Worm (Caenorhabditis elegans) whole organism, late embryonic: ENCODE results near the gene C25F9.4.

Experiments used
- C08G9.2 ChIP-seq: sonication (generic microtip); optimal IDR thresholded peaks from 2 replicates; lab custom pipeline; 2016; ENCODE audit warnings: mild to moderate bottlenecking, missing genetic modification characterization, moderate library complexity, missing compliant biosample characterization
- C38D4.7 ChIP-seq: fragments of 200-800 bp; sonication (Bioruptor generic); optimal IDR thresholded peaks from 2 replicates; lab custom pipeline; 2018; ENCODE audit warnings: mild to moderate bottlenecking, missing genetic modification characterization, moderate library complexity, missing compliant biosample characterization
- F13H6.1 ChIP-seq: sonication (generic microtip); optimal IDR thresholded peaks from 2 replicates; lab custom pipeline; 2016; ENCODE audit warnings: missing genetic modification characterization, missing compliant biosample characterization
- K02D7.2 ChIP-seq: sonication (generic microtip); optimal IDR thresholded peaks from 2 replicates; lab custom pipeline; 2017; ENCODE audit warnings: mild to moderate bottlenecking, missing genetic modification characterization, missing compliant biosample characterization
- K09A11.1 ChIP-seq: sonication (generic microtip); optimal IDR thresholded peaks from 2 replicates; lab custom pipeline; 2017; ENCODE audit warnings: antibody characterized with exemption, mild to moderate bottlenecking, missing genetic modification characterization, missing compliant biosample characterization; ENCODE audit not compliant: insufficient read depth
- ceh-14 ChIP-seq: sonication (generic microtip); optimal IDR thresholded peaks from 2 replicates; lab custom pipeline; 2016; ENCODE audit warnings: missing genotype, missing genetic modification characterization, missing compliant biosample characterization
- ceh-18 ChIP-seq: sonication (generic microtip); optimal IDR thresholded peaks from 2 replicates; lab custom pipeline; 2016; ENCODE audit warnings: missing genetic modification characterization, missing compliant biosample characterization
- ceh-2 ChIP-seq: sonication (generic microtip); optimal IDR thresholded peaks from 2 replicates; lab custom pipeline; 2016; ENCODE audit warnings: missing genotype, missing genetic modification characterization, missing compliant biosample characterization
- ceh-30 ChIP-seq: fragments of 150-350 bp; optimal IDR thresholded peaks from 2 replicates; lab custom pipeline; 2014; ENCODE audit warnings: missing biosample characterization, missing genetic modification characterization
- ceh-31 ChIP-seq: sonication (generic microtip); optimal IDR thresholded peaks from 2 replicates; lab custom pipeline; 2016; ENCODE audit warnings: missing genetic modification characterization, missing compliant biosample characterization
- ceh-34 ChIP-seq: sonication (generic microtip); optimal IDR thresholded peaks from 2 replicates; lab custom pipeline; 2016; ENCODE audit warnings: mild to moderate bottlenecking, missing genetic modification characterization, missing compliant biosample characterization
- ceh-45 ChIP-seq: fragments of 200-800 bp; sonication (Bioruptor generic); IDR thresholded peaks from 2 replicates; pipeline ENCODE4 v1.3.6; 2022; ENCODE audit warnings: missing genetic modification reagents, missing genetic modification characterization, missing compliant biosample characterization
- ceh-48 ChIP-seq: sonication (generic microtip); optimal IDR thresholded peaks from 2 replicates; lab custom pipeline; 2016; ENCODE audit warnings: missing genetic modification characterization, inconsistent platforms, missing compliant biosample characterization
- che-1 ChIP-seq: sonication (generic microtip); optimal IDR thresholded peaks from 2 replicates; lab custom pipeline; 2016; ENCODE audit warnings: mild to moderate bottlenecking, missing genetic modification characterization, missing compliant biosample characterization
- dmd-4 ChIP-seq: sonication (generic microtip); optimal IDR thresholded peaks from 2 replicates; lab custom pipeline; 2016; ENCODE audit warnings: borderline replicate concordance, missing genetic modification characterization, missing compliant biosample characterization
- elt-2 ChIP-seq: sonication (generic microtip); optimal IDR thresholded peaks from 2 replicates; lab custom pipeline; 2016; ENCODE audit warnings: missing genetic modification reagents, missing genetic modification characterization, missing compliant biosample characterization
- ets-4 ChIP-seq: sonication (generic microtip); optimal IDR thresholded peaks from 2 replicates; lab custom pipeline; 2016; ENCODE audit warnings: missing genetic modification characterization, missing compliant biosample characterization
- eyg-1 ChIP-seq: sonication (generic microtip); optimal IDR thresholded peaks from 2 replicates; lab custom pipeline; 2016; ENCODE audit warnings: missing genotype, missing genetic modification characterization, missing compliant biosample characterization
- fkh-10 ChIP-seq: fragments of 150-350 bp; optimal IDR thresholded peaks from 2 replicates; lab custom pipeline; 2014; ENCODE audit warnings: missing biosample characterization, missing genetic modification reagents, missing genetic modification characterization
- fkh-6 ChIP-seq: sonication (generic microtip); optimal IDR thresholded peaks from 2 replicates; lab custom pipeline; 2016; ENCODE audit warnings: missing genetic modification characterization, missing compliant biosample characterization
- hlh-6 ChIP-seq: sonication (generic microtip); optimal IDR thresholded peaks from 2 replicates; lab custom pipeline; 2016; ENCODE audit warnings: missing genotype, missing genetic modification characterization, missing compliant biosample characterization
- lin-11 ChIP-seq: fragments of 200-800 bp; sonication (Bioruptor generic); optimal IDR thresholded peaks from 2 replicates; lab custom pipeline; 2018; ENCODE audit warnings: mild to moderate bottlenecking, missing genetic modification characterization, missing compliant biosample characterization
- nfya-1 ChIP-seq: sonication (generic microtip); optimal IDR thresholded peaks from 2 replicates; lab custom pipeline; 2017; ENCODE audit warnings: missing genetic modification characterization, mild to moderate bottlenecking, missing compliant biosample characterization, antibody characterized with exemption, moderate library complexity
- nhr-11 ChIP-seq: fragments of 150-350 bp; optimal IDR thresholded peaks from 2 replicates; lab custom pipeline; 2014; ENCODE audit warnings: missing biosample characterization, missing genetic modification characterization
- pag-3 ChIP-seq: sonication (generic microtip); optimal IDR thresholded peaks from 2 replicates; lab custom pipeline; 2016; ENCODE audit warnings: missing compliant biosample characterization, missing genetic modification characterization, borderline replicate concordance
- pat-9 ChIP-seq: fragments of 200-800 bp; sonication (Bioruptor generic); optimal IDR thresholded peaks from 2 replicates; lab custom pipeline; 2018; ENCODE audit warnings: mild to moderate bottlenecking, missing genetic modification characterization, moderate library complexity, missing compliant biosample characterization
- pax-1 ChIP-seq: fragments of 150-350 bp; optimal IDR thresholded peaks from 2 replicates; lab custom pipeline; 2014; ENCODE audit warnings: missing biosample characterization, missing genetic modification characterization
- pha-2 ChIP-seq: sonication (generic microtip); optimal IDR thresholded peaks from 2 replicates; lab custom pipeline; 2017; ENCODE audit warnings: mild to moderate bottlenecking, missing genetic modification characterization, missing compliant biosample characterization
- pqm-1 ChIP-seq: sonication (generic microtip); optimal IDR thresholded peaks from 2 replicates; lab custom pipeline; 2016; ENCODE audit warnings: missing genetic modification characterization, missing compliant biosample characterization
- pros-1 ChIP-seq: fragments of 150-350 bp; optimal IDR thresholded peaks from 2 replicates; lab custom pipeline; 2014; ENCODE audit warnings: missing biosample characterization, missing genetic modification reagents, missing genetic modification characterization
- ref-2 ChIP-seq: sonication (generic microtip); optimal IDR thresholded peaks from 2 replicates; lab custom pipeline; 2016; ENCODE audit warnings: missing genetic modification characterization, missing compliant biosample characterization
- rnt-1 ChIP-seq: sonication (generic microtip); optimal IDR thresholded peaks from 2 replicates; lab custom pipeline; 2016; ENCODE audit warnings: missing genetic modification characterization, missing compliant biosample characterization
- sdc-2 ChIP-seq: sonication (generic microtip); optimal IDR thresholded peaks from 2 replicates; lab custom pipeline; 2016; ENCODE audit warnings: missing genotype, missing genetic modification characterization, missing compliant biosample characterization
- sox-4 ChIP-seq: sonication (generic microtip); optimal IDR thresholded peaks from 2 replicates; lab custom pipeline; 2017; ENCODE audit warnings: mild to moderate bottlenecking, missing genetic modification characterization, inconsistent platforms, missing compliant biosample characterization
- unc-3 ChIP-seq, 2 experiments: fragments of 200-800 bp in 1 of 2; sonication (Bioruptor generic) in 1 of 2; sonication (generic microtip) in 1 of 2; conservative IDR thresholded peaks in 1 of 2; optimal IDR thresholded peaks in 1 of 2; 2 replicates each; pipeline versions ENCODE4 v1.3.6 to Lab custom; 2016 to 2022; ENCODE audit warnings: missing compliant biosample characterization in 2 of 2, missing genetic modification characterization in 2 of 2, missing genetic modification reagents in 1 of 2
- unc-55 ChIP-seq: sonication (generic microtip); optimal IDR thresholded peaks from 2 replicates; lab custom pipeline; 2017; ENCODE audit warnings: missing biosample characterization, missing genetic modification reagents, missing genetic modification characterization
- unc-86 ChIP-seq: sonication (generic microtip); optimal IDR thresholded peaks from 2 replicates; lab custom pipeline; 2016; ENCODE audit warnings: missing genetic modification characterization, missing compliant biosample characterization
- ztf-16 ChIP-seq: sonication (generic microtip); optimal IDR thresholded peaks from 2 replicates; lab custom pipeline; 2017; ENCODE audit warnings: missing genetic modification characterization, missing compliant biosample characterization

C25F9.4 gene

ce11 chrV:19449544-19449943 is 33.2 kb upstream of the C25F9.4 start, which contains the start of gene M04C3.5:
Gene M04C3.5 (plus strand): TSS chrV:19449733.
- TF ChIP-seq elt-2 (tag; lab: Kevin White, UChicago), result peak; percentile 8
- TF ChIP-seq ceh-14 (tag; lab: Kevin White, UChicago), result no peak
- TF ChIP-seq C08G9.2 (tag; lab: Kevin White, UChicago), result no peak
- no peak for TF ChIP-seq ceh-45 (GFP tag; lab: Robert Waterston, UW)

DNA sequence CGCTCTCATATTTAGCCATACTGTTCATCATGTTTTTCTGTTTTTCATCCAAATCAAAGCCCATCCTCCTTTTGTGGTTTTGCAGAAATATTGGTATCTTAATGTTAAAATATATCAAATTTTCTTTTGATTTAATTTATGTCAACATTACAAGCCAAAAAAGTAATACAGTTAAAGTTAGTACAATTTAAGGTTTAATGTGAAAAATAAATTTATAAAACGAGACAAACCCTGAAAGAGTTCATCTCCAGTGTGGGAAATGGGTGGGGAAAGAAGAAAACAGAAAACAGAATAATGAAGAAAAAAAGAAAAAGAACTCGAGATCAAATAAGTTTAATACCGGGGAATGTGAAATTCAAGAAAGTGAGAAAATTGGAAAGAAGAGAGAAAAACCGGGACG is 32.4 kb upstream of the C25F9.4 start, which contains the start of gene M04C3.2:
Gene M04C3.2, minus strand, starts transcription at position 101 of the 400 bp plus-strand sequence.
- no peak for TF ChIP-seq pros-1 (tag; lab: Kevin White, UChicago)
- no peak for TF ChIP-seq unc-86 (tag; lab: Kevin White, UChicago)
- no peak for TF ChIP-seq elt-2 (tag; lab: Kevin White, UChicago)
- no peak for TF ChIP-seq che-1
- no peak for TF ChIP-seq ceh-2
- no peak for TF ChIP-seq sox-4 (tag; lab: Kevin White, UChicago)
- no peak for TF ChIP-seq K02D7.2 (tag; lab: Kevin White, UChicago)
- no peak for TF ChIP-seq lin-11 (tag; lab: Kevin White, UChicago)
- TF ChIP-seq nfya-1, result no peak
- TF ChIP-seq unc-55 (GFP tag; lab: Kevin White, UChicago), result no peak
- no peak for TF ChIP-seq ceh-31 (tag; lab: Kevin White, UChicago)
- TF ChIP-seq fkh-10 (GFP tag; lab: Kevin White, UChicago), result no peak
- no peak for TF ChIP-seq pha-2
- no peak for TF ChIP-seq sdc-2 (tag; lab: Kevin White, UChicago)
- no peak for TF ChIP-seq ztf-16 (tag; lab: Kevin White, UChicago)
- TF ChIP-seq, all 69 proteins: peak for 0

DNA sequence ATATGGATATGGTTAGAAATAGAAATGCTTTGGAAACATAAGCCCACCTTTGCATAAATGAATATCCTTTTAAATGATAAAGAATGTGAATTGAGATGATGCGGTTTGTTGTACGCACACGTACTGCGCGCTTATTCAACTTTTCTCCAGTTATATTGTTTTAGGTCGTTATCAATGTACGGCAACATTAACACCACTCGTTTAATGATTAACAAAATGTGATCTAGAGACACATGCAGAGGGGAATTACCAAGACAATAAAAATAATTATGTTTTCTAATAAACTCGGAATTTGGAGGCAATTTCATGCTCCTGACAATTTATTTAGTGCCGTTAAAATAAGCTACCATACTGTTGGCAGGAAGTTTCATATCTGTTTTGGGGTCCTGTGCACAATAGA is 29.1 kb upstream of the C25F9.4 start, which contains the start of gene M04C3.1:
Gene M04C3.1, minus strand, starts transcription at position 164 of the 400 bp plus-strand sequence.
- no peak for TF ChIP-seq ceh-34 (tag; lab: Kevin White, UChicago)
- TF ChIP-seq C38D4.7 (GFP tag; lab: Kevin White, UChicago), result no peak
- no peak for TF ChIP-seq fkh-6 (tag; lab: Kevin White, UChicago)
- no peak for TF ChIP-seq K09A11.1 (tag; lab: Kevin White, UChicago)
- no peak for TF ChIP-seq ceh-45 (GFP tag; lab: Robert Waterston, UW)
- TF ChIP-seq rnt-1, result no peak

ce11 chrV:19443599-19443998 is 27.2 kb upstream of the C25F9.4 start:
- TF ChIP-seq C08G9.2 (tag; lab: Kevin White, UChicago), result no peak
- TF ChIP-seq unc-3 (GFP tag; conservative IDR thresholded peaks at IDR 0.05; lab: Robert Waterston, UW), result no peak
- TF ChIP-seq unc-3 (tag; optimal IDR thresholded peaks at IDR 0.05; lab: Kevin White, UChicago), result no peak
- TF ChIP-seq pat-9 (tag; lab: Kevin White, UChicago), result no peak
- TF ChIP-seq C38D4.7 (GFP tag; lab: Kevin White, UChicago), result no peak
- no peak for TF ChIP-seq ets-4
- no peak for TF ChIP-seq ceh-30 (tag; lab: Kevin White, UChicago)
- TF ChIP-seq pha-2, result no peak
- TF ChIP-seq sox-4 (tag; lab: Kevin White, UChicago), result no peak
- TF ChIP-seq, all 69 proteins: peak for 0

DNA sequence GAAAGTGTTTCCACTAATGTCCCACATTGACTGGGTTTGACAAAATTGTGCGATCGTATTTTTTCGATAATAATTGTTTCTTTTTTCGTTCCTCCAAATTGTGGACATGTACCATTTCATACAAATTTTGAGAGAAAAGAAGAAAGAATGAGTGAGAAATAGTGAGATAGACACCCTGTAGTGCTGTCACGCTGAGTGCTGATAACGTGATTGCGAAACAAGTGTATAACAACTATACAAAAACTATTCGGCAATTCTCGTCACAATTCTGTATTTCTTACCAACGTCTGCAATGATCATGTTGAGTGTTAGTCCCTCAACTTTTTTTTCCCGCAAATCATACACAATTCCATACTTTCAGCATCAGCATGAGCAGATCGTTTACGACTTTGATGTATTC is 19.9 kb upstream of the C25F9.4 start, which contains the start of gene C25F9.14:
Gene C25F9.14, plus strand, starts transcription at position 178 of the 400 bp plus-strand sequence.
- no peak for TF ChIP-seq ceh-18 (tag; lab: Kevin White, UChicago)
- TF ChIP-seq rnt-1, result no peak

DNA sequence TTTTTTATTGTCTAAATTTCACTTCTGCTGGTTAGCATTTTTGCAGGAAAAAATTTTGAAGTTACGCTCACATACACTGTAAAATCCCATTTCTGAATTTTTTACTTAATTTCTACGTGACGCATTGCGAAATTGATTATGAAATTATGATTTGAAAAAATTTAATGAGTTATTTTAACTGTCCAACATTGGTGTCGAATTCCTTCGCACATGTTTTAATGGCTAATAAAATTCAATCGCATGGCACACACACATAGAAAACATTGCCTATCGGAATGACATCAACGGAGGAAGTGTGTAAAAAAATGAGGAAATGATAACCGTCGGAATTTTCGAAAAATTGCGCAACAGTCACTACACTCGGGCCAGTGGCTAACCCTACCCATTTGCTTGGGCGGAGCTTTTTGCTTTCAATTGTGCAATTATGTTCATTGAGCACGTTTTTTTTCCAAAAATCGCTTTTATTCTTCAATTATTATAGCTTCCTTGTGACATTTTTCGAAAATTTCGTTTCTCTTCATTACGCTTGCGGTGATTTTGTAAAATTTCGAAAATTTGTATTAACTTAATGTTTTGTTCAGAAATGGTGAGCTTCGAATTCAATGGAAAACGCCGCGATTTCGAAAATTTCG is 17.5 kb upstream of the C25F9.4 start, which contains the start of gene C25F9.16:
Gene C25F9.16, plus strand, starts transcription at position 582 of the 632 bp plus-strand sequence.
- TF ChIP-seq eyg-1 (tag; lab: Kevin White, UChicago) (no peak), pax-1 (tag; lab: Kevin White, UChicago) (no peak), ref-2 (no peak), rnt-1 (no peak), pqm-1 (tag; lab: Kevin White, UChicago) (no peak), unc-86 (tag; lab: Kevin White, UChicago) (no peak), ceh-34 (tag; lab: Kevin White, UChicago) (no peak), nhr-11 (tag; lab: Kevin White, UChicago) (no peak), pag-3 (tag; lab: Kevin White, UChicago) (no peak), ceh-48 (no peak), F13H6.1 (tag; lab: Kevin White, UChicago) (no peak), hlh-6 (tag; lab: Kevin White, UChicago) (no peak), dmd-4 (tag; lab: Kevin White, UChicago) (no peak), ceh-18 (tag; lab: Kevin White, UChicago) (no peak), pha-2 (no peak)
